In genomic region chrX:8205919-8206318, ce11 we compare ENCODE assay signal across 3 worm cellular contexts.
TF ChIP-seq lines count a peak whose summit lies in the region.

No protein-coding gene starts in this region.

TF ChIP-seq in whole organism, L1 larva, 84 proteins besides CTCF, POLR2A, EP300 and RAD21 (continued from another document):
- TF ChIP-seq tbx-2 (tag; optimal IDR thresholded peaks at IDR 0.05; lab: Kevin White, UChicago) (peak; percentile 33), rnt-1 (tag; optimal IDR thresholded peaks at IDR 0.05; lab: Kevin White, UChicago) (peak; percentile 65), irx-1 (tag; optimal IDR thresholded peaks at IDR 0.05; lab: Kevin White, UChicago) (no peak), fkh-10 (GFP tag; optimal IDR thresholded peaks at IDR 0.05; lab: Kevin White, UChicago) (peak; percentile 68), egl-27 (tag; optimal IDR thresholded peaks at IDR 0.05; lab: Kevin White, UChicago) (no peak), sptf-1 (tag; optimal IDR thresholded peaks at IDR 0.05; lab: Kevin White, UChicago) (no peak), F16B12.6 (tag; optimal IDR thresholded peaks at IDR 0.05; lab: Kevin White, UChicago) (no peak), hlh-4 (tag; optimal IDR thresholded peaks at IDR 0.05; lab: Kevin White, UChicago) (no peak), snu-23 (GFP tag; optimal IDR thresholded peaks at IDR 0.05; lab: Kevin White, UChicago) (peak; percentile 49), nhr-19 (GFP tag; conservative IDR thresholded peaks at IDR 0.05; lab: Robert Waterston, UW) (0 out of 2 replicates have a peak, but pooled peaks have one; percentile 24), nhr-28 (tag; optimal IDR thresholded peaks at IDR 0.05; lab: Kevin White, UChicago) (no peak), swsn-7 (tag; optimal IDR thresholded peaks at IDR 0.05; lab: Kevin White, UChicago) (peak; percentile 38)
TF ChIP-seq in whole organism, L1 larva: peak in this region for 24.

TF ChIP-seq in whole organism, L4 larva, 104 proteins besides CTCF, POLR2A, EP300 and RAD21 (continued from another document):
- TF ChIP-seq ces-1 (GFP tag; optimal IDR thresholded peaks at IDR 0.05; lab: Kevin White, UChicago) (no peak), madf-5 (GFP tag; IDR thresholded peaks at IDR 0.05; lab: Robert Waterston, UW) (no peak), mxl-3 (GFP tag; optimal IDR thresholded peaks at IDR 0.05; lab: Kevin White, UChicago) (no peak), F10B5.3 (tag; optimal IDR thresholded peaks at IDR 0.05; lab: Kevin White, UChicago) (no peak), lin-1 (GFP tag; IDR thresholded peaks at IDR 0.05; lab: Robert Waterston, UW) (no peak), ama-1 (optimal IDR thresholded peaks at IDR 0.05; lab: Kevin White, UChicago) (no peak), F49E8.2 (tag; optimal IDR thresholded peaks at IDR 0.05; lab: Kevin White, UChicago; ENCODE audit: borderline replicate concordance) (no peak), gei-8 (GFP tag; optimal IDR thresholded peaks at IDR 0.05; lab: Kevin White, UChicago) (no peak), saeg-2 (GFP tag; IDR thresholded peaks at IDR 0.05; lab: Robert Waterston, UW) (no peak), ctbp-1 (GFP tag; IDR thresholded peaks at IDR 0.05; lab: Robert Waterston, UW) (peak; percentile 68; the same call in 1 of the 2 replicates), nhr-10 (tag; optimal IDR thresholded peaks at IDR 0.05; lab: Kevin White, UChicago) (no peak), sdz-12 (GFP tag; optimal IDR thresholded peaks at IDR 0.05; lab: Kevin White, UChicago) (no peak), lim-7 (GFP tag; IDR thresholded peaks at IDR 0.05; lab: Robert Waterston, UW) (no peak), ceh-20 (GFP tag; IDR thresholded peaks at IDR 0.05; lab: Robert Waterston, UW) (no peak), spr-3 (GFP tag; optimal IDR thresholded peaks at IDR 0.05; lab: Kevin White, UChicago) (no peak), dmd-6 (GFP tag; IDR thresholded peaks at IDR 0.05; lab: Robert Waterston, UW) (no peak), hif-1 (tag; optimal IDR thresholded peaks at IDR 0.05; lab: Kevin White, UChicago) (peak in 1 of 2 experiments; percentile 31), unc-39 (tag; optimal IDR thresholded peaks at IDR 0.05; lab: Kevin White, UChicago) (no peak), aha-1 (tag; lab: Kevin White, UChicago) (peak; percentile 12), daf-16 (GFP tag; optimal IDR thresholded peaks at IDR 0.05; lab: Kevin White, UChicago) (no peak), daf-16 (tag; optimal IDR thresholded peaks at IDR 0.05; lab: Kevin White, UChicago) (no peak), ceh-28 (tag; optimal IDR thresholded peaks at IDR 0.05; lab: Kevin White, UChicago) (no peak), F37D6.2 (tag; optimal IDR thresholded peaks at IDR 0.05; lab: Kevin White, UChicago) (peak; percentile 24), set-16 (GFP tag; IDR thresholded peaks at IDR 0.05; lab: Robert Waterston, UW) (no peak)

TF ChIP-seq in whole organism, late embryonic, 69 proteins besides CTCF, POLR2A, EP300 and RAD21 (continued from another document):
- no peak for TF ChIP-seq C38D4.7 (GFP tag; optimal IDR thresholded peaks at IDR 0.05; lab: Kevin White, UChicago)
- no peak for TF ChIP-seq hlh-13 (GFP tag; optimal IDR thresholded peaks at IDR 0.05; lab: Kevin White, UChicago)
- TF ChIP-seq tbx-2 (tag; optimal IDR thresholded peaks at IDR 0.05; lab: Kevin White, UChicago) = peak; percentile 24
- TF ChIP-seq sox-4 (tag; optimal IDR thresholded peaks at IDR 0.05; lab: Kevin White, UChicago) = no peak
- peak; percentile 46 for TF ChIP-seq ceh-34 (tag; optimal IDR thresholded peaks at IDR 0.05; lab: Kevin White, UChicago)
- no peak for TF ChIP-seq ets-4 (tag; optimal IDR thresholded peaks at IDR 0.05; lab: Kevin White, UChicago)
- TF ChIP-seq ceh-45 (GFP tag; IDR thresholded peaks at IDR 0.05; lab: Robert Waterston, UW) = no peak
- peak; percentile 51 for TF ChIP-seq nfya-1 (tag; optimal IDR thresholded peaks at IDR 0.05; lab: Kevin White, UChicago)
- no peak for TF ChIP-seq ttx-3 (tag; optimal IDR thresholded peaks at IDR 0.05; lab: Kevin White, UChicago)
- no peak for TF ChIP-seq ceh-48 (tag; optimal IDR thresholded peaks at IDR 0.05; lab: Kevin White, UChicago)
- no peak for TF ChIP-seq elt-4 (tag; optimal IDR thresholded peaks at IDR 0.05; lab: Kevin White, UChicago)
TF ChIP-seq in whole organism, late embryonic: peak in this region for 10.
